Worm (Caenorhabditis elegans): ENCODE results near the gene abts-4.
A peak's percentile ranks its signal among the peaks of the same experiment; 100 is the strongest.

abts-4 gene

ce11 chrX:6740983-6741365 lies 20.6 kb downstream of the abts-4 start (continued):
- TF ChIP-seq fkh-10 (GFP tag; optimal IDR thresholded peaks at IDR 0.05) = no peak
- no peak for TF ChIP-seq nhr-28 (tag; optimal IDR thresholded peaks at IDR 0.05)
- TF ChIP-seq fos-1 (tag; optimal IDR thresholded peaks at IDR 0.05) = no peak
- TF ChIP-seq nhr-90 (tag; optimal IDR thresholded peaks at IDR 0.05; ENCODE audit: poor library complexity) = peak; percentile 20
- peak; percentile 52 for TF ChIP-seq ama-1 (optimal IDR thresholded peaks at IDR 0.05)
- peak; percentile 92 for TF ChIP-seq unc-130 (tag; optimal IDR thresholded peaks at IDR 0.05)
- TF ChIP-seq rnt-1 (tag; optimal IDR thresholded peaks at IDR 0.05) = peak; percentile 93
- TF ChIP-seq pag-3 (tag; optimal IDR thresholded peaks at IDR 0.05; ENCODE audit: borderline replicate concordance, insufficient read depth) = no peak
- TF ChIP-seq zip-4 (GFP tag; optimal IDR thresholded peaks at IDR 0.05) = no peak
- TF ChIP-seq nhr-47 (tag; optimal IDR thresholded peaks at IDR 0.05) = peak; percentile 49
- TF ChIP-seq fkh-4 (tag; optimal IDR thresholded peaks at IDR 0.05; ENCODE audit: borderline replicate concordance) = no peak
- TF ChIP-seq hpl-2 (GFP tag; optimal IDR thresholded peaks at IDR 0.05) = no peak
- TF ChIP-seq unc-86 (tag; optimal IDR thresholded peaks at IDR 0.05) = no peak
- peak; percentile 40 to 49 for TF ChIP-seq lsy-2 (tag; optimal IDR thresholded peaks at IDR 0.05)
- peak; percentile 22; the same call in 1 of the 2 replicates for TF ChIP-seq ceh-88 (GFP tag; IDR thresholded peaks at IDR 0.05)
- TF ChIP-seq nhr-19 (GFP tag; conservative IDR thresholded peaks at IDR 0.05) = peak; percentile 90
- TF ChIP-seq jun-1 (tag; optimal IDR thresholded peaks at IDR 0.05) = no peak
- TF ChIP-seq lir-3 (tag; optimal IDR thresholded peaks at IDR 0.05; ENCODE audit: poor library complexity) = peak; percentile 80
- TF ChIP-seq C04F5.9 (tag; optimal IDR thresholded peaks at IDR 0.05) = peak; percentile 4
- peak; percentile 40 for TF ChIP-seq mef-2 (tag; optimal IDR thresholded peaks at IDR 0.05)
- TF ChIP-seq lin-39 (tag; optimal IDR thresholded peaks at IDR 0.05) = peak; percentile 83
- peak; percentile 12 for TF ChIP-seq sox-4 (tag; optimal IDR thresholded peaks at IDR 0.05)
- no peak for TF ChIP-seq efl-3 (GFP tag; optimal IDR thresholded peaks at IDR 0.05)
- peak; percentile 43 for TF ChIP-seq blmp-1 (tag; optimal IDR thresholded peaks at IDR 0.05)
- TF ChIP-seq ztf-4 (tag; optimal IDR thresholded peaks at IDR 0.05) = peak; percentile 56
- no peak for TF ChIP-seq aly-2 (tag; optimal IDR thresholded peaks at IDR 0.05)
- no peak for TF ChIP-seq ets-5 (GFP tag; IDR thresholded peaks at IDR 0.05)
- peak; percentile 44 for TF ChIP-seq xbp-1 (tag; optimal IDR thresholded peaks at IDR 0.05)
- TF ChIP-seq irx-1 (tag; optimal IDR thresholded peaks at IDR 0.05) = peak; percentile 28
- peak; percentile 59 for TF ChIP-seq C16A3.4 (tag; optimal IDR thresholded peaks at IDR 0.05)
- peak; percentile 72 for TF ChIP-seq nhr-11 (tag; optimal IDR thresholded peaks at IDR 0.05)
- peak; percentile 2 for TF ChIP-seq lin-13 (GFP tag; optimal IDR thresholded peaks at IDR 0.05)
- peak; percentile 12 to 34 for TF ChIP-seq efl-1 (optimal IDR thresholded peaks at IDR 0.05)
- TF ChIP-seq efl-1 (GFP tag; optimal IDR thresholded peaks at IDR 0.05 in 1 of 2) = peak in 1 of 2 experiments; percentile 20
- no peak for TF ChIP-seq egl-27 (tag; optimal IDR thresholded peaks at IDR 0.05)
- TF ChIP-seq ces-1 (GFP tag; optimal IDR thresholded peaks at IDR 0.05) = no peak
- TF ChIP-seq tlp-1 (tag; optimal IDR thresholded peaks at IDR 0.05) = no peak
- no peak for TF ChIP-seq ceh-90 (tag; optimal IDR thresholded peaks at IDR 0.05)
- peak; percentile 95 for TF ChIP-seq nhr-71 (tag; optimal IDR thresholded peaks at IDR 0.05)
- TF ChIP-seq tbx-2 (tag; optimal IDR thresholded peaks at IDR 0.05) = peak; percentile 76
- TF ChIP-seq mep-1 (tag; optimal IDR thresholded peaks at IDR 0.05) = peak; percentile 46
- no peak for TF ChIP-seq ceh-8 (GFP tag; optimal IDR thresholded peaks at IDR 0.05)
- no peak for TF ChIP-seq skn-1 (tag; optimal IDR thresholded peaks at IDR 0.05)
- no peak for TF ChIP-seq zag-1 (tag; optimal IDR thresholded peaks at IDR 0.05)
- no peak for TF ChIP-seq ceh-82 (tag; optimal IDR thresholded peaks at IDR 0.05)
- no peak for TF ChIP-seq dsc-1 (tag; optimal IDR thresholded peaks at IDR 0.05)
- TF ChIP-seq mab-9 (GFP tag; IDR thresholded peaks at IDR 0.05) = peak; percentile 65
- no peak for TF ChIP-seq pax-3 (tag; optimal IDR thresholded peaks at IDR 0.05)
